Worm (Caenorhabditis elegans) whole organism, dauer: ENCODE data around the gene mrp-4.

ENCODE experiments used
- unc-62 ChIP-seq: sonication (generic microtip); optimal IDR thresholded peaks from 2 replicates; lab custom pipeline; 2017; ENCODE audit warnings: missing biosample characterization, missing genetic modification reagents, missing genetic modification characterization

mrp-4 gene

ce11 chrX:9883837-9884324 is at the start of gene mrp-4:
TSS of gene mrp-4 (plus strand) at chrX:9884274.
- no peak for TF ChIP-seq unc-62 (GFP tag; lab: Kevin White, UChicago)

- no peak for TF ChIP-seq unc-62 (GFP tag; lab: Kevin White, UChicago)
Observed at ce11 chrX:9837989-9838541, 46.0 kb upstream of the mrp-4 start, which contains the start of gene ipla-2. TSS of gene ipla-2 (minus strand) at chrX:9838039.

- no peak for TF ChIP-seq unc-62 (GFP tag; lab: Kevin White, UChicago)
Observed at ce11 chrX:9840864-9841263, 43.2 kb upstream of the mrp-4 start.

- TF ChIP-seq unc-62 (GFP tag; lab: Kevin White, UChicago): no peak
Observed at ce11 chrX:9842102-9842501, 42.0 kb upstream of the mrp-4 start.

- TF ChIP-seq unc-62 (GFP tag; lab: Kevin White, UChicago): no peak
Observed at ce11 chrX:9843568-9843967, 40.5 kb upstream of the mrp-4 start.

ce11 chrX:9845916-9846315 is 38.2 kb upstream of the mrp-4 start:
- TF ChIP-seq unc-62 (GFP tag; lab: Kevin White, UChicago): no peak

ce11 chrX:9846975-9847374 is 37.1 kb upstream of the mrp-4 start, which contains the start of gene vab-15:
TSS of gene vab-15 (plus strand) at chrX:9847275.
- TF ChIP-seq unc-62 (GFP tag; lab: Kevin White, UChicago): no peak

- no peak for TF ChIP-seq unc-62 (GFP tag; lab: Kevin White, UChicago)
Observed at ce11 chrX:9848214-9848789, 35.8 kb upstream of the mrp-4 start.

- TF ChIP-seq unc-62 (GFP tag; lab: Kevin White, UChicago): no peak
Observed at ce11 chrX:9850258-9850657, 33.8 kb upstream of the mrp-4 start, which contains the start of gene lec-8. TSS of gene lec-8 (plus strand) at chrX:9850571.

ce11 chrX:9851745-9852330 is 32.2 kb upstream of the mrp-4 start, which contains the start of gene lec-7:
TSS of gene lec-7 (plus strand) at chrX:9852041.
- no peak for TF ChIP-seq unc-62 (GFP tag; lab: Kevin White, UChicago)

ce11 chrX:9856618-9857017 is 27.5 kb upstream of the mrp-4 start, which contains the start of gene R07B1.11:
TSS of gene R07B1.11 (plus strand) at chrX:9856918.
- no peak for TF ChIP-seq unc-62 (GFP tag; lab: Kevin White, UChicago)

ce11 chrX:9858069-9858468 is 26.0 kb upstream of the mrp-4 start, which contains the start of gene scav-5:
TSS of gene scav-5 (plus strand) at chrX:9858365.
- TF ChIP-seq unc-62 (GFP tag; lab: Kevin White, UChicago): no peak

- no peak for TF ChIP-seq unc-62 (GFP tag; lab: Kevin White, UChicago)
Observed at ce11 chrX:9862916-9863624, 21.0 kb upstream of the mrp-4 start, which contains the start of the genes gst-36 and R07B1.5. TSS of gene gst-36 (minus strand) at chrX:9862960. TSS of gene R07B1.5 (plus strand) at chrX:9863580.

- TF ChIP-seq unc-62 (GFP tag; lab: Kevin White, UChicago): no peak
Observed at ce11 chrX:9866355-9866754, 17.7 kb upstream of the mrp-4 start, which contains the start of gene R07B1.6. TSS of gene R07B1.6 (plus strand) at chrX:9866655.

- no peak for TF ChIP-seq unc-62 (GFP tag; lab: Kevin White, UChicago)
Observed at ce11 chrX:9868820-9869219, 15.3 kb upstream of the mrp-4 start, which contains the start of gene R07B1.7. TSS of gene R07B1.7 (plus strand) at chrX:9869120.
